Worm (Caenorhabditis elegans) whole organism, L4/young adult: ENCODE measurements around the gene txdc-9.

ENCODE experiments used
- dao-5 ChIP-seq: sonication (generic microtip); optimal IDR thresholded peaks from 2 replicates; lab custom pipeline; 2016; ENCODE audit warnings: missing genotype, missing genetic modification characterization, moderate library complexity, missing compliant biosample characterization
- him-1 ChIP-seq: sonication (generic microtip); optimal IDR thresholded peaks from 2 replicates; lab custom pipeline; 2016; ENCODE audit warnings: missing genotype, missing genetic modification reagents, missing genetic modification characterization, missing compliant biosample characterization

DNA sequence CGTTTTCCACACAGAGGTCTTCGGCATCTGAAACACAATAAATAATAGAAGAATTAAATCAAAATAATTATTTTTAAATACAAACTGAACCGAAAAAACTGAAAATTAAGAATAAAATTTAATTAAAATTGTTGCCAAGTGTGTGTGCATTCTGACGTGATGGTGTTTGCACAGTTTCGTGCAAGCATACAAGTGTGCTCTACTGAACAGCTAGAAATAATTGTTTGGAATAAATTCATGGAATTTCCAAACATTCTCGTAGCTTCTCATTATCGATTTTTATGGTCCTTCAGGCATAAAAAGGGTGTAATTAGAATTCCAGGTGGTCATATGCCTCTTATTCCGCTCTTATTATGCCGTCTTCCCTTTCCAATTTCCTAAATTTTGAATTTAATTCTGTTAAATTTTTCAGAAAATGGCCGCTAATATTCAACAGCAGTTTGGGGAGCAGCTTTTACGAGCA, at the start of gene txdc-9, which contains the start of gene mrps-17:
- TF ChIP-seq dao-5 (tag; lab: Kevin White, UChicago) (no peak), him-1 (tag; lab: Kevin White, UChicago) (no peak)
